Worm (Caenorhabditis elegans) whole organism, L4/young adult: Measurements from ENCODE around the gene lsm-1.

ENCODE experiments used
- W03F9.2 ChIP-seq: fragments of 150-350 bp; optimal IDR thresholded peaks from 2 replicates; lab custom pipeline; 2014; ENCODE audit warnings: missing biosample characterization, missing genetic modification characterization
- him-1 ChIP-seq: sonication (generic microtip); optimal IDR thresholded peaks from 2 replicates; lab custom pipeline; 2016; ENCODE audit warnings: missing genotype, missing genetic modification reagents, missing genetic modification characterization, missing compliant biosample characterization

ce11 chrII:11161675-11162074 lies 34.9 kb downstream of the lsm-1 start:
- TF ChIP-seq W03F9.2 (tag; lab: Kevin White, UChicago): no peak
- TF ChIP-seq him-1: no peak
